Fruit fly (Drosophila melanogaster) whole organism, embryonic: ENCODE measurements around the gene Eip93F.

Experiments used
- Abd-B ChIP-seq: fragments of 200-800 bp; sonication (Bioruptor generic); optimal IDR thresholded peaks from 2 replicates; lab custom pipeline; 2018; ENCODE audit warnings: missing biosample characterization, mild to moderate bottlenecking, missing genetic modification characterization, moderate library complexity
- CG1024 ChIP-seq: fragments of 200-800 bp; sonication (Bioruptor generic); IDR thresholded peaks from 2 replicates; pipeline ENCODE4 v1.3.6; 2022; ENCODE audit warnings: missing biosample characterization, missing genetic modification characterization
- CG11456 ChIP-seq: fragments of 200-800 bp; sonication (Bioruptor generic); IDR thresholded peaks from 3 replicates; pipeline ENCODE4 v1.3.6; 2022; ENCODE audit warnings: missing biosample characterization, missing genetic modification characterization
- CG12104 ChIP-seq: fragments of 200-800 bp; sonication (Bioruptor generic); optimal IDR thresholded peaks from 3 replicates; lab custom pipeline; 2016; ENCODE audit warnings: missing biosample characterization, missing genetic modification characterization
- CG12236 ChIP-seq: fragments of 200-800 bp; sonication (Bioruptor generic); optimal IDR thresholded peaks from 2 replicates; lab custom pipeline; 2016; ENCODE audit warnings: missing biosample characterization, missing genetic modification characterization
- CG14050 ChIP-seq: fragments of 200-800 bp; sonication (Bioruptor generic); IDR thresholded peaks from 3 replicates; pipeline ENCODE4 v1.3.6; 2022; ENCODE audit warnings: missing biosample characterization, missing genetic modification characterization
- CG17359 ChIP-seq: fragments of 200-800 bp; sonication (Bioruptor generic); optimal IDR thresholded peaks from 3 replicates; lab custom pipeline; 2018; ENCODE audit warnings: missing biosample characterization, mild to moderate bottlenecking, missing genetic modification characterization, moderate library complexity
- CG2202 ChIP-seq: fragments of 200-800 bp; sonication (Bioruptor generic); optimal IDR thresholded peaks from 2 replicates; lab custom pipeline; 2018; ENCODE audit warnings: missing biosample characterization, mild to moderate bottlenecking, missing genetic modification characterization
- CG30431 ChIP-seq: fragments of 200-800 bp; sonication (Bioruptor generic); optimal IDR thresholded peaks from 2 replicates; lab custom pipeline; 2017; ENCODE audit warnings: missing biosample characterization, missing genetic modification characterization
- CG32532 ChIP-seq: fragments of 200-800 bp; sonication (Bioruptor generic); IDR thresholded peaks from 2 replicates; pipeline ENCODE4 v1.3.6; 2022; ENCODE audit warnings: missing biosample characterization, missing genetic modification characterization
- CG32767 ChIP-seq: fragments of 200-800 bp; sonication (Bioruptor generic); IDR thresholded peaks from 2 replicates; pipeline ENCODE4 v1.3.6; 2022; ENCODE audit warnings: missing biosample characterization, missing genetic modification characterization
- CG34224 ChIP-seq: fragments of 200-800 bp; sonication (Bioruptor generic); IDR thresholded peaks from 3 replicates; pipeline ENCODE4 v1.3.6; 2022; ENCODE audit warnings: missing biosample characterization, missing genetic modification characterization; ENCODE audit not compliant: partially characterized antibody
- CG4360 ChIP-seq: fragments of 200-800 bp; sonication (Bioruptor generic); IDR thresholded peaks from 2 replicates; pipeline ENCODE4 v1.3.6; 2022; ENCODE audit warnings: missing biosample characterization, missing genetic modification characterization
- CG4404 ChIP-seq: fragments of 200-800 bp; sonication (Bioruptor generic); IDR thresholded peaks from 2 replicates; pipeline ENCODE4 v1.3.6; 2022; ENCODE audit warnings: missing biosample characterization, missing genetic modification characterization
- CG4424 ChIP-seq: fragments of 200-800 bp; sonication (Bioruptor generic); optimal IDR thresholded peaks from 3 replicates; lab custom pipeline; 2016; ENCODE audit warnings: missing biosample characterization, missing genetic modification characterization
- CG4854 ChIP-seq: fragments of 200-800 bp; sonication (Bioruptor generic); optimal IDR thresholded peaks from 2 replicates; lab custom pipeline; 2016; ENCODE audit warnings: missing biosample characterization, missing genetic modification characterization, inconsistent platforms
- CG6683 ChIP-seq: fragments of 200-800 bp; sonication (Bioruptor generic); optimal IDR thresholded peaks from 2 replicates; lab custom pipeline; 2017; ENCODE audit warnings: missing biosample characterization, mild to moderate bottlenecking, missing genetic modification characterization, missing genetic modification reagents
- CG7745 ChIP-seq: fragments of 200-800 bp; sonication (Bioruptor generic); optimal IDR thresholded peaks from 2 replicates; lab custom pipeline; 2018; ENCODE audit warnings: missing biosample characterization, mild to moderate bottlenecking, missing genetic modification characterization, moderate library complexity
- CG8290 ChIP-seq, 3 experiments: fragments of 200-800 bp; sonication (Bioruptor generic); optimal IDR thresholded peaks; 2 replicates each; lab custom pipeline; 2016 to 2019; ENCODE audit warnings: missing biosample characterization in 3 of 3, missing genetic modification characterization in 3 of 3, mild to moderate bottlenecking in 2 of 3, moderate library complexity in 1 of 3
- CHES-1-like ChIP-seq: fragments of 200-800 bp; sonication (Bioruptor generic); optimal IDR thresholded peaks from 2 replicates; lab custom pipeline; 2016; ENCODE audit warnings: missing biosample characterization, missing genetic modification characterization
- CTCF ChIP-seq: fragments of 200-800 bp; sonication (Bioruptor generic); optimal IDR thresholded peaks from 2 replicates; lab custom pipeline; 2017; ENCODE audit warnings: missing biosample characterization, mild to moderate bottlenecking, missing genetic modification characterization, moderate library complexity
- Dip2 ChIP-seq: fragments of 200-800 bp; sonication (Bioruptor generic); IDR thresholded peaks from 2 replicates; pipeline ENCODE4 v1.3.6; 2022; ENCODE audit warnings: missing biosample characterization, missing genetic modification characterization
- Fer1 ChIP-seq: fragments of 200-800 bp; sonication (Bioruptor generic); optimal IDR thresholded peaks from 2 replicates; lab custom pipeline; 2017; ENCODE audit warnings: missing biosample characterization, mild to moderate bottlenecking, missing genetic modification characterization
- HHEX ChIP-seq: fragments of 200-800 bp; sonication (Bioruptor generic); optimal IDR thresholded peaks from 3 replicates; lab custom pipeline; 2017; ENCODE audit warnings: missing biosample characterization, mild to moderate bottlenecking, missing genetic modification characterization, missing genetic modification reagents
- Hey ChIP-seq: fragments of 200-800 bp; sonication (Bioruptor generic); optimal IDR thresholded peaks from 3 replicates; lab custom pipeline; 2018; ENCODE audit warnings: missing biosample characterization, mild to moderate bottlenecking, missing genetic modification characterization
- Hmr ChIP-seq: fragments of 200-800 bp; sonication (Bioruptor generic); optimal IDR thresholded peaks from 3 replicates; lab custom pipeline; 2017; ENCODE audit warnings: mild to moderate bottlenecking, missing biosample characterization, missing genetic modification reagents, missing genetic modification characterization
- Hmx ChIP-seq: fragments of 200-800 bp; sonication (Bioruptor generic); optimal IDR thresholded peaks from 2 replicates; lab custom pipeline; 2016; ENCODE audit warnings: missing biosample characterization, missing genetic modification characterization
- Side ChIP-seq: fragments of 200-800 bp; sonication (Bioruptor generic); optimal IDR thresholded peaks from 2 replicates; lab custom pipeline; 2016; ENCODE audit warnings: missing biosample characterization, missing genetic modification characterization
- Sry-β ChIP-seq: fragments of 200-800 bp; sonication (Bioruptor generic); optimal IDR thresholded peaks from 2 replicates; lab custom pipeline; 2018; ENCODE audit warnings: missing biosample characterization, mild to moderate bottlenecking, missing genetic modification characterization, moderate library complexity
- YL-1 ChIP-seq: fragments of 200-800 bp; sonication (Bioruptor generic); optimal IDR thresholded peaks from 3 replicates; lab custom pipeline; 2017; ENCODE audit warnings: missing biosample characterization, mild to moderate bottlenecking, missing genetic modification characterization
- ac ChIP-seq: fragments of 200-800 bp; sonication (Bioruptor generic); optimal IDR thresholded peaks from 3 replicates; lab custom pipeline; 2017; ENCODE audit warnings: missing biosample characterization, mild to moderate bottlenecking, missing genetic modification characterization
- chinmo ChIP-seq: fragments of 200-800 bp; sonication (Bioruptor generic); IDR thresholded peaks from 4 replicates; pipeline ENCODE4 v1.3.6; 2022; ENCODE audit warnings: missing biosample characterization, missing genetic modification characterization; ENCODE audit not compliant: partially characterized antibody
- disco-r ChIP-seq: fragments of 200-800 bp; sonication (Bioruptor generic); optimal IDR thresholded peaks from 2 replicates; lab custom pipeline; 2016; ENCODE audit warnings: missing biosample characterization, missing genetic modification characterization
- fd102C ChIP-seq: fragments of 200-800 bp; sonication (Bioruptor generic); optimal IDR thresholded peaks from 2 replicates; lab custom pipeline; 2018; ENCODE audit warnings: missing biosample characterization, mild to moderate bottlenecking, missing genetic modification characterization, moderate library complexity
- fu2 ChIP-seq: fragments of 200-800 bp; sonication (Bioruptor generic); optimal IDR thresholded peaks from 2 replicates; lab custom pipeline; 2016; ENCODE audit warnings: missing biosample characterization, missing genetic modification characterization
- gem ChIP-seq: fragments of 200-800 bp; sonication (Bioruptor generic); optimal IDR thresholded peaks from 2 replicates; lab custom pipeline; 2019; ENCODE audit warnings: missing biosample characterization, mild to moderate bottlenecking, missing genetic modification characterization, moderate library complexity
- h ChIP-seq: fragments of >200 bp; optimal IDR thresholded peaks from 2 replicates; lab custom pipeline; 2017
- jumu ChIP-seq: fragments of 200-800 bp; sonication (Bioruptor generic); optimal IDR thresholded peaks from 3 replicates; lab custom pipeline; 2016; ENCODE audit warnings: missing biosample characterization, missing genetic modification characterization
- nerfin-2 ChIP-seq: fragments of 200-800 bp; sonication (Bioruptor generic); IDR thresholded peaks from 2 replicates; pipeline ENCODE4 v1.3.6; 2022; ENCODE audit warnings: missing biosample characterization, missing genetic modification characterization; ENCODE audit not compliant: partially characterized antibody
- prd ChIP-seq, 3 experiments: fragments of >200 bp in 2 of 3; fragments of 200-800 bp in 1 of 3; sonication (Bioruptor generic) in 1 of 3; optimal IDR thresholded peaks in 2 of 3; IDR thresholded peaks in 1 of 3; 2 replicates in 2 of 3; 3 replicates in 1 of 3; pipeline versions ENCODE4 v1.3.6 to Lab custom; 2017 to 2022; ENCODE audit warnings: missing biosample characterization in 1 of 3, missing genetic modification characterization in 1 of 3
- rib ChIP-seq: fragments of 200-800 bp; sonication (Bioruptor generic); IDR thresholded peaks from 2 replicates; pipeline ENCODE4 v1.3.6; 2022; ENCODE audit warnings: missing biosample characterization, missing genetic modification characterization
- seq ChIP-seq: fragments of 200-800 bp; sonication (Bioruptor generic); IDR thresholded peaks from 2 replicates; pipeline ENCODE4 v1.3.6; 2022; ENCODE audit warnings: missing biosample characterization, missing genetic modification characterization
- shn ChIP-seq: fragments of 200-800 bp; sonication (Bioruptor generic); optimal IDR thresholded peaks from 3 replicates; lab custom pipeline; 2016; ENCODE audit warnings: missing biosample characterization, missing genetic modification characterization
- sisA ChIP-seq: fragments of 200-800 bp; sonication (Bioruptor generic); IDR thresholded peaks from 2 replicates; pipeline ENCODE4 v1.3.6; 2022; ENCODE audit warnings: missing biosample characterization, missing genetic modification characterization
- trh ChIP-seq: fragments of 200-800 bp; sonication (Bioruptor generic); optimal IDR thresholded peaks from 2 replicates; lab custom pipeline; 2016; ENCODE audit warnings: missing biosample characterization, missing genetic modification characterization
- unc-4 ChIP-seq: fragments of 200-800 bp; sonication (Bioruptor generic); IDR thresholded peaks from 2 replicates; pipeline ENCODE4 v1.3.6; 2022; ENCODE audit warnings: missing biosample characterization, missing genetic modification characterization; ENCODE audit not compliant: partially characterized antibody
- wor ChIP-seq: fragments of 200-800 bp; sonication (Bioruptor generic); IDR thresholded peaks from 2 replicates; pipeline ENCODE4 v1.3.6; 2022; ENCODE audit warnings: missing biosample characterization, missing genetic modification characterization
- z ChIP-seq: fragments of 200-800 bp; sonication (Bioruptor generic); IDR thresholded peaks from 3 replicates; pipeline ENCODE4 v1.3.6; 2022; ENCODE audit warnings: missing biosample characterization, missing genetic modification characterization

The Eip93F gene

DNA sequence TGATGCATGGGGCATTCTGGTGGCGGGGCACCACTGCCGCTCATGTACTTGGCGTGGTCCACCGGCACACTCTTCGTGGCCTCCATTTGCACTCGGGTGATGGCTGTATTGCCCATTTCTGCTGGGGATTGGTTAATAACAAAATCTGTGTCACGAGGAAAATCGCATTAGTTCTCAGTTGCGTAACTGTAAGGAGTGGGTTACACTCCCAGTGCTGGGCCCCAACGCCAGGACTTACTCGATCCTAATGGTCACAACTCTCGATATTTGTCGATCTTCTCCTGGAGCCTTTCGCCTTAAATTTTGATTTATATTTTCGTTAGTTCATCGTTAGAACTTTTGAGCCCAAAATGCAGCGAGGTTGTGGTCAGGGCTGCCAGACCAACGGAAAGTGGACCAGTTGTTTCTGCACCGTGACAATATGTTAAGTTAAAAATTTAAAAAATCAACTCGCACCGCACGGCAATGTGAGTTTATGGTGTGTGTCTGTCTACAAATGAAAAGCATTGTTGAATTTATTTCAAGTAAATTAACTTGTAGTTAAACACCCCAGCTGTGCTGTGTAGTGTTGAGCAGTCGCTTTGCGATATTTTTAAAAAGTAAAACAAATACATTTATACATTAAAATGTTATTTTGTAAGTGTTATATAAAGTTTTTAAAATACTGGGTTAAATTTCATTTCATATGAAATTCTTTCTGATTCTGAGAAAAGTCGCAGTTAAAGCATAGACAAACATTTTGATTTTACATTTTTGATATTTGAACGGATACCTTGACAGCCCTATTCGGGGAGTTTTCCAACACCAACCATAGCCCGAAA lies 78.2 kb downstream of the Eip93F start, which contains the start of the genes Cchl and ND-42 (continued):
- TF ChIP-seq fd102C (GFP tag; lab: Kevin White, UChicago), result no peak
- peak; percentile 40 for TF ChIP-seq CG12236 (GFP tag; lab: Kevin White, UChicago)
- peak; percentile 30; the same call in 2 of the 3 replicates for TF ChIP-seq CG14050 (GFP tag; lab: Robert Waterston, UW)
- peak; percentile 60 for TF ChIP-seq unc-4 (GFP tag; lab: Robert Waterston, UW)
- TF ChIP-seq CTCF (GFP tag; lab: Kevin White, UChicago), result peak; percentile 48
- TF ChIP-seq nerfin-2 (GFP tag; lab: Robert Waterston, UW), result no peak
- TF ChIP-seq Side (GFP tag; lab: Kevin White, UChicago), result peak; percentile 75
- TF ChIP-seq gem, result no peak
- TF ChIP-seq chinmo (GFP tag; lab: Robert Waterston, UW), result 0 out of 4 replicates have a peak, but pooled peaks have one; percentile 32
- TF ChIP-seq sisA (GFP tag; lab: Robert Waterston, UW), result peak; percentile 64; the same call in 1 of the 2 replicates
- no peak for TF ChIP-seq z (GFP tag; lab: Robert Waterston, UW)
- peak; percentile 81 for TF ChIP-seq Abd-B (GFP tag; lab: Kevin White, UChicago)
- peak; percentile 43 for TF ChIP-seq CG2202 (tag; lab: Kevin White, UChicago)
- TF ChIP-seq fu2, result peak; percentile 63
- TF ChIP-seq CG34224 (GFP tag; lab: Robert Waterston, UW), result peak; percentile 59; the same call in 2 of the 3 replicates
- TF ChIP-seq CG17359, result peak; percentile 72
- peak; percentile 73 for TF ChIP-seq CG32532 (GFP tag; lab: Robert Waterston, UW)
- peak; percentile 54 for TF ChIP-seq CG4854 (GFP tag; lab: Kevin White, UChicago)
- peak; percentile 77 for TF ChIP-seq HHEX
- peak; percentile 67 for TF ChIP-seq CG30431 (GFP tag; lab: Kevin White, UChicago)
- no peak for TF ChIP-seq CG7745 (tag; lab: Kevin White, UChicago)
- 0 out of 2 replicates have a peak, but pooled peaks have one; percentile 44 for TF ChIP-seq CG4360 (GFP tag; lab: Robert Waterston, UW)
- TF ChIP-seq h (lab: Kevin White, UChicago), result no peak
- TF ChIP-seq Fer1 (GFP tag; lab: Kevin White, UChicago), result peak; percentile 74
- peak; percentile 88 for TF ChIP-seq YL-1 (GFP tag; lab: Kevin White, UChicago)
- peak; percentile 44; the same call in 1 of the 2 replicates for TF ChIP-seq CG4404
- TF ChIP-seq CG11456 (GFP tag; lab: Robert Waterston, UW), result peak; percentile 67
- TF ChIP-seq CG8290 (GFP tag; optimal IDR thresholded peaks at IDR 0.05; lab: Kevin White, UChicago), result peak; percentile 93
- peak; percentile 68 to 94 for TF ChIP-seq CG8290 (tag; optimal IDR thresholded peaks at IDR 0.05; lab: Kevin White, UChicago)
- peak; percentile 74 for TF ChIP-seq CG32767
- TF ChIP-seq CG6683 (GFP tag; lab: Kevin White, UChicago), result peak; percentile 48
- peak; percentile 84 for TF ChIP-seq CG4424 (GFP tag; lab: Kevin White, UChicago)
- TF ChIP-seq prd (optimal IDR thresholded peaks at IDR 0.05; lab: Kevin White, UChicago), result no peak
- TF ChIP-seq prd (GFP tag; IDR thresholded peaks at IDR 0.05; lab: Robert Waterston, UW), result peak; percentile 81
- peak; percentile 61 for TF ChIP-seq jumu (GFP tag; lab: Kevin White, UChicago)
- no peak for TF ChIP-seq Hey (tag; lab: Kevin White, UChicago)
- peak; percentile 64 for TF ChIP-seq trh (GFP tag; lab: Kevin White, UChicago)
- peak; percentile 57; the same call in 1 of the 2 replicates for TF ChIP-seq wor (GFP tag; lab: Robert Waterston, UW)
- TF ChIP-seq Hmr (GFP tag; lab: Kevin White, UChicago), result no peak
- TF ChIP-seq CHES-1-like (GFP tag; lab: Kevin White, UChicago), result peak; percentile 57
- TF ChIP-seq Sry-β (GFP tag; lab: Kevin White, UChicago), result peak; percentile 65
- peak; percentile 42; the same call in 1 of the 2 replicates for TF ChIP-seq rib (GFP tag; lab: Robert Waterston, UW)
- peak; percentile 53 for TF ChIP-seq disco-r (GFP tag; lab: Kevin White, UChicago)
- TF ChIP-seq CG1024 (GFP tag; lab: Robert Waterston, UW), result no peak
- peak; percentile 55 for TF ChIP-seq shn (GFP tag; lab: Kevin White, UChicago)
- TF ChIP-seq Hmx (GFP tag; lab: Kevin White, UChicago), result no peak
- TF ChIP-seq CG12104 (GFP tag; lab: Kevin White, UChicago), result peak; percentile 81
- TF ChIP-seq seq (GFP tag; lab: Robert Waterston, UW), result peak; percentile 46
- TF ChIP-seq Dip2 (GFP tag; lab: Robert Waterston, UW), result no peak
- TF ChIP-seq ac (GFP tag; lab: Kevin White, UChicago), result no peak
